Worm (Caenorhabditis elegans) whole organism, late embryonic: ENCODE measurements around the gene fbxc-27.

ENCODE experiments used
- elt-2 ChIP-seq: sonication (generic microtip); optimal IDR thresholded peaks from 2 replicates; lab custom pipeline; 2016; ENCODE audit warnings: missing genetic modification reagents, missing genetic modification characterization, missing compliant biosample characterization
- madf-2 ChIP-seq: sonication (generic microtip); optimal IDR thresholded peaks from 2 replicates; lab custom pipeline; 2017; ENCODE audit warnings: missing genetic modification characterization, missing compliant biosample characterization
- pha-4 ChIP-seq: fragments of 150-350 bp; optimal IDR thresholded peaks from 2 replicates; lab custom pipeline; 2018; ENCODE audit warnings: missing biosample characterization, missing genetic modification reagents, missing genetic modification characterization
- ttx-3 ChIP-seq: sonication (generic microtip); optimal IDR thresholded peaks from 2 replicates; lab custom pipeline; 2016; ENCODE audit warnings: missing genetic modification reagents, missing genetic modification characterization, missing compliant biosample characterization

DNA sequence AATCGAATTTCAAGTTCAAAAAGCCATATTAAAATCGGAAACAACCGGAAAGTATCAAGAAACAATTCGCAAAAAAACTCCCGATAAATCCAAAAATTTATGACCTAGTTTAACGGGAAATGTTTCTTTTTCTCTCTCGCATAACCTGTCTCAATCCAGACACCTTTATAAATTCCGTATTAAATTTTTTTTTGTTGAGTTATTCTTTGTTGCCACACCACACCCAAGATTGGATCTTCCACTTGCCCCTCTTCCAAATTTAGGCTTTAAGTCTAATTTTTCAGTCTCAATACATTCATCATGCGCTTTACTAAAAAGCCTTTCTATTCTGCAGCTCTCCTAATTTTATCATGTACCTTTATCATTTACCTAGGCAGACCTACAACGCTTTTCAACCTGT, 29.0 kb downstream of the fbxc-27 start, which contains the start of gene R07C3.3:
- TF ChIP-seq elt-2 (tag; lab: Kevin White, UChicago): no peak
- no peak for TF ChIP-seq pha-4 (tag; lab: Kevin White, UChicago)
- no peak for TF ChIP-seq madf-2 (tag; lab: Kevin White, UChicago)
- no peak for TF ChIP-seq ttx-3 (tag; lab: Kevin White, UChicago)
